Worm (Caenorhabditis elegans): ENCODE results near the gene T13C2.2.
A peak's percentile ranks its signal among the peaks of the same experiment; 100 is the strongest.

T13C2.2 gene

DNA sequence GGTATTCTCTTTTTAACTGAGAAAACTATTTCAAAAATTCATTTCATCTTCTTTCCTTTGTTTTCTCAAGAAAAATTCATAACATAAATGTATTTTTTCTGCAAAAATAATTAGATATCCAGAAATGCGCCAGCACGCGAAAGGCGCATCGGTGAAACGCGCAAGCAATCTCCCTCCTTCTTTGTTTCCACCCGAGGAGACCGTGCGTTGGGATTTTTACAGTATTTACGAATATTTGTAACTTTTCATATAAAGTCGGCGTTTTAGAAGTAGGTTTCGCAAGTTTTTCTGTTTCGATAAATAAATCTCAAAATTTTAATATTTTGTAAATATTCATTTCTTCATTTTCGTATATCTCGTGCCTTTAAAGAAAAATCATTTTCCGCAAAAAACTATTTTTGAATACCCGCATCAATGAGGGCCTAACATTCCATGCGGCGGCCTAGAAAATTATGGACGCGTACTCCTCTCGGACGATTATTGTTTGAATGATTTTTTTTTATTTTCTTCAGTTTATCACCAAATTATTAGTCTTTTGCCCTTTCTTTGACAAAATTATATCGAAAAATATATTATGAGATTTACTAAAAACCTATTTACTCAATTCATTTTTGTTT, 15.5 kb upstream of the T13C2.2 start, which contains the start of gene ssup-72:
ssup-72 (plus strand) TSS at position 181 of the 617 bp plus-strand sequence.
- TF ChIP-seq hlh-1 (tag; optimal IDR thresholded peaks at IDR 0.05) (no peak), elt-3 (tag; optimal IDR thresholded peaks at IDR 0.05) (no peak), sptf-1 (tag; optimal IDR thresholded peaks at IDR 0.05) (peak; percentile 9), ces-1 (GFP tag; optimal IDR thresholded peaks at IDR 0.05) (peak; percentile 44), elt-1 (tag; optimal IDR thresholded peaks at IDR 0.05; ENCODE audit: borderline replicate concordance, insufficient read depth) (no peak), mls-2 (tag; optimal IDR thresholded peaks at IDR 0.05) (no peak), zip-8 (tag; optimal IDR thresholded peaks at IDR 0.05) (no peak), drap-1 (GFP tag; optimal IDR thresholded peaks at IDR 0.05) (no peak), lsy-2 (tag; optimal IDR thresholded peaks at IDR 0.05) (no peak), ham-2 (GFP tag; optimal IDR thresholded peaks at IDR 0.05) (no peak), M03D4.4 (tag; optimal IDR thresholded peaks at IDR 0.05) (no peak), unc-120 (tag; optimal IDR thresholded peaks at IDR 0.05; ENCODE audit: poor library complexity, severe bottlenecking) (no peak), unc-62 (GFP tag; optimal IDR thresholded peaks at IDR 0.05) (no peak), mab-5 (tag; optimal IDR thresholded peaks at IDR 0.05) (no peak), mep-1 (tag; optimal IDR thresholded peaks at IDR 0.05) (no peak)

ce11 chrII:6779104-6779503, 12.9 kb upstream of the T13C2.2 start, which contains the start of gene T13C2.7:
T13C2.7 (plus strand) TSS chrII:6779404.
- TF ChIP-seq elt-3 (tag; optimal IDR thresholded peaks at IDR 0.05) (no peak), bed-3 (GFP tag; optimal IDR thresholded peaks at IDR 0.05) (no peak), mep-1 (tag; optimal IDR thresholded peaks at IDR 0.05) (no peak), unc-62 (GFP tag; optimal IDR thresholded peaks at IDR 0.05) (no peak)

DNA sequence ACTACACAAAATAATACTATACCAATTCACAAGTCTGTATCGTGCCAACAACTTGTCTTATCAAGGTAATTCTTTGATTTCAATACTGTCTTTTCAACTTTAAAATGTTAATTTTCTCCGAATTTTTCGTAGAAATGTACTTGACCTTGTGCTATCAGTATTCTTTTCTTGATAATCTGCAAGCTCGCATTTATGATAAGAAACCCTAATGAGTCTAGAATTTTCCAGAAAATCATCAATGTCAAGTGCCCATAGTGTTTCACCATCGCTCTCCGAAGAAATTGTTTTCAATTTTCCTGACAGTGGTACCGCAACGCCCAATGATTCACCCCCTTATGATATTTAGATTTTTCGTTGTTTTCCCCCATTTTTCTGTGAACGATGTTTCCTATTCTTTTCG, 10.8 kb upstream of the T13C2.2 start:
- no peak for TF ChIP-seq mep-1 (tag; optimal IDR thresholded peaks at IDR 0.05)
- TF ChIP-seq ceh-43 (GFP tag; optimal IDR thresholded peaks at IDR 0.05) = no peak
- no peak for TF ChIP-seq snpc-4 (tag; optimal IDR thresholded peaks at IDR 0.05)
- TF ChIP-seq nhr-12 (tag; optimal IDR thresholded peaks at IDR 0.05) = no peak
- no peak for TF ChIP-seq mab-5 (tag; optimal IDR thresholded peaks at IDR 0.05)
- TF ChIP-seq M03D4.4 (tag; optimal IDR thresholded peaks at IDR 0.05) = no peak
- no peak for TF ChIP-seq nhr-2 (tag; optimal IDR thresholded peaks at IDR 0.05)
- no peak for TF ChIP-seq cnd-1 (tag; optimal IDR thresholded peaks at IDR 0.05)
- no peak for TF ChIP-seq mls-2 (tag; optimal IDR thresholded peaks at IDR 0.05)
- no peak for TF ChIP-seq lin-13 (tag; optimal IDR thresholded peaks at IDR 0.05)

DNA sequence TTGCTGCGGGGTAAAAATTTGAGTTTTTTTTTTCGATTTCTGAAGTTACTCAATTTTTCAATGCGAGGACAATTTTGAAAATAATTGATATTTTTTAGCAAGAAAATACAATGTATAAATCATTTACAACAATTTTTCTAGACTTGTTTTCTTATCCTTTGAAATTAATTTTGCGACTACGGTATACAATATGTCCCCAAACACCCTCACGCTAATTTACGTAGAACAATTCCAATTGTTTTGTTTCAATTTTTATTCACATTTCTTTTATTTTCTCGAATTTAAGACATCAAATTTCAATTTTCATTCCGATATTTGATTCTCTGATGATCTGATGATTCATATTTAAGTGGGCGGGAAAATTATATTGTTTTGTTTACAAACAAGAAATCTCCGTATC, 10.0 kb upstream of the T13C2.2 start:
- no peak for TF ChIP-seq nhr-12 (tag; optimal IDR thresholded peaks at IDR 0.05)
- no peak for TF ChIP-seq nhr-237 (tag; optimal IDR thresholded peaks at IDR 0.05)
- no peak for TF ChIP-seq sptf-1 (tag; optimal IDR thresholded peaks at IDR 0.05)
- no peak for TF ChIP-seq drap-1 (GFP tag; optimal IDR thresholded peaks at IDR 0.05)
- TF ChIP-seq tbx-8 (GFP tag; optimal IDR thresholded peaks at IDR 0.05) = no peak
- TF ChIP-seq pha-4 (tag; optimal IDR thresholded peaks at IDR 0.05) = no peak
- TF ChIP-seq mab-5 (tag; optimal IDR thresholded peaks at IDR 0.05) = no peak
- TF ChIP-seq unc-120 (tag; optimal IDR thresholded peaks at IDR 0.05; ENCODE audit: poor library complexity, severe bottlenecking) = no peak
- TF ChIP-seq ham-2 (GFP tag; optimal IDR thresholded peaks at IDR 0.05) = no peak
- TF ChIP-seq bed-3 (GFP tag; optimal IDR thresholded peaks at IDR 0.05) = no peak
- TF ChIP-seq snpc-4 (tag; optimal IDR thresholded peaks at IDR 0.05) = no peak
- TF ChIP-seq zip-8 (tag; optimal IDR thresholded peaks at IDR 0.05) = no peak
- no peak for TF ChIP-seq ztf-11 (tag; optimal IDR thresholded peaks at IDR 0.05)

DNA sequence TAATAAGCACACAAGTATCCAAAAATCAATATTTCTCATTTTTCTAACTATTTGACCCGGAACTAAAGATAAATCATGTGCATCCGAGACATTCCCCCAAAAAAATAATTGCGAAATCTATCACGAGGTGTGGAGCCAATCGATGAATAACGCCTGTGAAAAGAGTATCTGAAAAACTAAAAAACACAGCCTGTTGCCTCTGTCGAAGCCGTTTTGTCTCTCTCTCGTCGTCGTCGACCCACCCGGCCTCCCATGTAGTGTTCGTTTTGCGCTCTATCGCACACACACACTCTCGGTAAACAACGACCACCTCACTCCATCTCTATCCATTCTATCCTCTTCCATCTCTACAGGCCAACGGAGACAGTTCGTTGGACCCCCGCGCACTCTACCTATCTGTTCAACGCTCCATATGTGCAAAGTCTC, 9.2 kb upstream of the T13C2.2 start:
- TF ChIP-seq sptf-1 (tag; optimal IDR thresholded peaks at IDR 0.05) (peak; percentile 40), hlh-1 (tag; optimal IDR thresholded peaks at IDR 0.05) (peak; percentile 9), pha-4 (tag; optimal IDR thresholded peaks at IDR 0.05) (peak; percentile 71), mls-2 (tag; optimal IDR thresholded peaks at IDR 0.05) (no peak), unc-120 (tag; optimal IDR thresholded peaks at IDR 0.05; ENCODE audit: poor library complexity, severe bottlenecking) (no peak), cnd-1 (tag; optimal IDR thresholded peaks at IDR 0.05) (peak; percentile 36), nhr-2 (tag; optimal IDR thresholded peaks at IDR 0.05) (no peak), ceh-39 (tag; optimal IDR thresholded peaks at IDR 0.05) (peak; percentile 19), mep-1 (tag; optimal IDR thresholded peaks at IDR 0.05) (peak; percentile 8)

ce11 chrII:6783377-6783829, 8.6 kb upstream of the T13C2.2 start, which contains the start of gene gldi-2:
gldi-2 (plus strand) TSS chrII:6783427.
- TF ChIP-seq ceh-39 (tag; optimal IDR thresholded peaks at IDR 0.05) (no peak), nhr-237 (tag; optimal IDR thresholded peaks at IDR 0.05) (no peak)

Data from whole organism, mixed stage, embryonic.